Worm (Caenorhabditis elegans) whole organism, L1 larva: Measurements from ENCODE around the gene icap-1.

ENCODE experiments used
- C16A3.4 ChIP-seq: fragments of 150-350 bp; optimal IDR thresholded peaks from 2 replicates; lab custom pipeline; 2014; ENCODE audit warnings: missing biosample characterization, missing genetic modification characterization
- F16B12.6 ChIP-seq: fragments of 150-350 bp; optimal IDR thresholded peaks from 2 replicates; lab custom pipeline; 2014; ENCODE audit warnings: missing biosample characterization, missing genetic modification characterization
- aly-2 ChIP-seq: fragments of 150-350 bp; optimal IDR thresholded peaks from 2 replicates; lab custom pipeline; 2014; ENCODE audit warnings: missing biosample characterization, missing genetic modification characterization
- ama-1 ChIP-seq: fragments of 150-350 bp; optimal IDR thresholded peaks from 2 replicates; lab custom pipeline; 2014
- dpl-1 ChIP-seq, 3 experiments: fragments of 150-350 bp in 2 of 3; sonication (generic microtip) in 1 of 3; optimal IDR thresholded peaks; 2 replicates each; lab custom pipeline; 2014 to 2017; ENCODE audit warnings: missing biosample characterization in 3 of 3, missing genetic modification characterization in 3 of 3, missing genetic modification reagents in 3 of 3
- elt-3 ChIP-seq, 6 experiments: fragments of 150-350 bp in 1 of 6; sonication (generic microtip); optimal IDR thresholded peaks; 2 replicates each; lab custom pipeline; 2017 to 2018; ENCODE audit warnings: missing biosample characterization in 6 of 6, missing genetic modification characterization in 6 of 6, inconsistent platforms in 1 of 6
- mdl-1 ChIP-seq, 2 experiments: fragments of 150-350 bp; optimal IDR thresholded peaks; 2 replicates each; lab custom pipeline; 2014 to 2017; ENCODE audit warnings: missing biosample characterization in 2 of 2, missing genetic modification characterization in 2 of 2, inconsistent platforms in 1 of 2
- nhr-28 ChIP-seq: fragments of 150-350 bp; optimal IDR thresholded peaks from 2 replicates; lab custom pipeline; 2014; ENCODE audit warnings: missing biosample characterization, missing genetic modification characterization
- tlp-1 ChIP-seq: fragments of 150-350 bp; optimal IDR thresholded peaks from 2 replicates; lab custom pipeline; 2014; ENCODE audit warnings: missing biosample characterization, missing genetic modification characterization
- unc-130 ChIP-seq: fragments of 150-350 bp; optimal IDR thresholded peaks from 2 replicates; lab custom pipeline; 2017; ENCODE audit warnings: missing biosample characterization, missing genetic modification characterization, inconsistent platforms

ce11 chrIV:13783237-13784012 lies 3.3 kb downstream of the icap-1 start, which contains the start of gene iscu-1:
- peak; percentile 21 to 59 (median 49) for TF ChIP-seq dpl-1 (GFP tag; optimal IDR thresholded peaks at IDR 0.05; lab: Kevin White, UChicago)
- no peak for TF ChIP-seq tlp-1 (tag; lab: Kevin White, UChicago)
- peak in 1 of 6 experiments; percentile 13 for TF ChIP-seq elt-3 (tag; optimal IDR thresholded peaks at IDR 0.05; lab: Kevin White, UChicago)
- TF ChIP-seq mdl-1 (tag; optimal IDR thresholded peaks at IDR 0.05; lab: Kevin White, UChicago), result peak in 1 of 2 experiments; percentile 1
- no peak for TF ChIP-seq nhr-28 (tag; lab: Kevin White, UChicago)
- TF ChIP-seq C16A3.4 (tag; lab: Kevin White, UChicago), result no peak
- no peak for TF ChIP-seq aly-2 (tag; lab: Kevin White, UChicago)
- peak; percentile 33 for TF ChIP-seq F16B12.6
- no peak for TF ChIP-seq ama-1 (lab: Kevin White, UChicago)
- peak; percentile 1 for TF ChIP-seq unc-130 (tag; lab: Kevin White, UChicago)
